Fruit fly (Drosophila melanogaster) whole organism, embryonic: ENCODE measurements around the gene Rbfox1.

Experiments
- Rx ChIP-seq: fragments of 200-800 bp; sonication (Bioruptor generic); IDR thresholded peaks from 2 replicates; pipeline ENCODE4 v1.3.6; 2022; ENCODE audit warnings: missing biosample characterization, missing genetic modification characterization
- tio ChIP-seq: fragments of 200-800 bp; sonication (Bioruptor generic); optimal IDR thresholded peaks from 2 replicates; lab custom pipeline; 2017; ENCODE audit warnings: missing biosample characterization, missing genetic modification characterization, inconsistent platforms

DNA sequence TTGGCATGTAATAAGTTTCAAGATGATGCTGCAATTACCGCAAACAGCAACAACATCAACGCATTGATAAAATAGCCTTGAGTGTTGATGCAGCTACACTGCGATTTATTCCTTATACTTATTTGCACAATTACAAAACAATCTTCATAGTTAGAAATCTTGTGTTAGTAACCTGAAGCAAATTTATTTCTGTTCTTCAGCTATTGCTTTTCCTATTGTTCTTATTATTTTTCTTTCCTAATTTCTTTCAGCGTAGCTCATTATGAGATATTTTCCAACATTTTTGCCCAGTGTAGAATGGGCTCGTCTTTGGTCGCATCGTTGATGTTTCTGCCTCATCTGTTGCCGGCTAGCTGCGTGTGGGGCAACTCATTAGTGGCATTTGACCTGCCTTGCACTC lies 37.3 kb upstream of the Rbfox1 start:
- TF ChIP-seq Rx (GFP tag; lab: Robert Waterston, UW): no peak
- no peak for TF ChIP-seq tio (GFP tag; lab: Kevin White, UChicago)
